Worm (Caenorhabditis elegans) whole organism, L4 larva: ENCODE results near the gene sre-30.
A peak's percentile ranks its signal among the peaks of the same experiment; 100 is the strongest.

Source experiments
- D1046.2 ChIP-seq: fragments of 200-800 bp; sonication (Bioruptor generic); IDR thresholded peaks from 2 replicates; pipeline ENCODE4 v1.3.6; 2022; ENCODE audit warnings: missing genetic modification characterization, missing compliant biosample characterization
- F44E2.7 ChIP-seq: fragments of 200-800 bp; sonication (Bioruptor generic); IDR thresholded peaks from 2 replicates; pipeline ENCODE4 v2.1.2; 2022; ENCODE audit warnings: missing genetic modification characterization, missing compliant biosample characterization
- F49E8.2 ChIP-seq: sonication (generic microtip); optimal IDR thresholded peaks from 2 replicates; lab custom pipeline; 2016; ENCODE audit warnings: missing compliant biosample characterization, mild to moderate bottlenecking, missing genetic modification characterization, borderline replicate concordance
- R02D3.7 ChIP-seq: fragments of 150-350 bp; sonication (generic microtip); optimal IDR thresholded peaks from 3 replicates; lab custom pipeline; 2014; ENCODE audit warnings: missing biosample characterization, missing genetic modification characterization
- ZK546.5 ChIP-seq, 2 experiments: sonication (generic microtip); optimal IDR thresholded peaks; 2 replicates each; lab custom pipeline; 2017; ENCODE audit warnings: missing biosample characterization in 2 of 2, missing genetic modification characterization in 2 of 2
- aha-1 ChIP-seq: fragments of 150-350 bp; peaks from one replicate; lab custom pipeline; 2014; ENCODE audit warnings: missing biosample characterization, missing genetic modification characterization
- arid-1 ChIP-seq: fragments of 200-800 bp; sonication (Bioruptor generic); conservative IDR thresholded peaks from 2 replicates; pipeline ENCODE4 v1.3.6; 2022; ENCODE audit warnings: missing genetic modification reagents, missing genetic modification characterization, missing compliant biosample characterization
- ceh-20 ChIP-seq: fragments of 200-800 bp; sonication (Bioruptor generic); IDR thresholded peaks from 2 replicates; pipeline ENCODE4 v1.3.6; 2022; ENCODE audit warnings: missing genetic modification reagents, missing genetic modification characterization, missing compliant biosample characterization
- ceh-32 ChIP-seq: sonication (generic microtip); optimal IDR thresholded peaks from 2 replicates; lab custom pipeline; 2016; ENCODE audit warnings: mild to moderate bottlenecking, missing genetic modification characterization, missing compliant biosample characterization; ENCODE audit not compliant: poor library complexity
- ceh-44 ChIP-seq: fragments of 200-800 bp; sonication (Bioruptor generic); IDR thresholded peaks from 2 replicates; pipeline ENCODE4 v1.3.6; 2022; ENCODE audit warnings: missing genetic modification reagents, missing genetic modification characterization, missing compliant biosample characterization
- ceh-82 ChIP-seq: sonication (generic microtip); optimal IDR thresholded peaks from 2 replicates; lab custom pipeline; 2017; ENCODE audit warnings: missing biosample characterization, missing genetic modification characterization
- ces-1 ChIP-seq: fragments of 150-350 bp; sonication (generic microtip); optimal IDR thresholded peaks from 4 replicates; lab custom pipeline; 2014; ENCODE audit warnings: missing biosample characterization, missing genetic modification reagents, missing genetic modification characterization
- cey-2 ChIP-seq: sonication (generic microtip); optimal IDR thresholded peaks from 3 replicates; lab custom pipeline; 2017; ENCODE audit warnings: missing genetic modification characterization, mild to moderate bottlenecking, missing compliant biosample characterization, antibody characterized with exemption, borderline replicate concordance; ENCODE audit not compliant: insufficient read depth
- dmd-9 ChIP-seq: fragments of 200-800 bp; sonication (Bioruptor generic); IDR thresholded peaks from 2 replicates; pipeline ENCODE4 v1.3.6; 2022; ENCODE audit warnings: missing genetic modification reagents, missing genetic modification characterization, missing compliant biosample characterization
- egl-43 ChIP-seq: fragments of 200-800 bp; sonication (Bioruptor generic); IDR thresholded peaks from 2 replicates; pipeline ENCODE4 v1.3.6; 2022; ENCODE audit warnings: missing genetic modification reagents, missing genetic modification characterization, missing compliant biosample characterization
- jun-1 ChIP-seq: fragments of 150-350 bp; optimal IDR thresholded peaks from 2 replicates; lab custom pipeline; 2014; ENCODE audit warnings: missing biosample characterization, missing genetic modification reagents, missing genetic modification characterization
- lim-7 ChIP-seq: fragments of 200-800 bp; sonication (Bioruptor generic); IDR thresholded peaks from 2 replicates; pipeline ENCODE4 v1.3.6; 2022; ENCODE audit warnings: missing genetic modification characterization, missing compliant biosample characterization
- mdt-29 ChIP-seq: fragments of 200-800 bp; sonication (Bioruptor generic); IDR thresholded peaks from 2 replicates; pipeline ENCODE4 v1.3.6; 2022; ENCODE audit warnings: missing genetic modification reagents, missing genetic modification characterization, missing compliant biosample characterization
- mep-1 ChIP-seq: fragments of 150-350 bp; sonication (generic microtip); optimal IDR thresholded peaks from 3 replicates; lab custom pipeline; 2014; ENCODE audit warnings: missing biosample characterization, missing genetic modification characterization
- nhr-10 ChIP-seq: fragments of 150-350 bp; optimal IDR thresholded peaks from 2 replicates; lab custom pipeline; 2014; ENCODE audit warnings: missing biosample characterization, missing genetic modification characterization
- nhr-25 ChIP-seq: sonication (generic microtip); optimal IDR thresholded peaks from 2 replicates; lab custom pipeline; 2017; ENCODE audit warnings: missing genetic modification characterization, mild to moderate bottlenecking, missing compliant biosample characterization, antibody characterized with exemption, moderate library complexity, borderline replicate concordance; ENCODE audit not compliant: insufficient read depth
- nhr-28 ChIP-seq: fragments of 150-350 bp; optimal IDR thresholded peaks from 2 replicates; lab custom pipeline; 2014; ENCODE audit warnings: missing biosample characterization, missing genetic modification characterization
- nhr-6 ChIP-seq: fragments of 150-350 bp; optimal IDR thresholded peaks from 2 replicates; lab custom pipeline; 2014; ENCODE audit warnings: missing biosample characterization, missing genetic modification characterization
- nhr-76 ChIP-seq: fragments of 150-350 bp; optimal IDR thresholded peaks from 2 replicates; lab custom pipeline; 2014; ENCODE audit warnings: missing biosample characterization, missing genetic modification characterization
- nhr-77 ChIP-seq: fragments of 150-350 bp; optimal IDR thresholded peaks from 2 replicates; lab custom pipeline; 2014; ENCODE audit warnings: missing biosample characterization, missing genetic modification characterization
- pqm-1 ChIP-seq: sonication (generic microtip); optimal IDR thresholded peaks from 2 replicates; lab custom pipeline; 2017; ENCODE audit warnings: missing biosample characterization, missing genetic modification characterization
- skn-1 ChIP-seq: fragments of 150-350 bp; optimal IDR thresholded peaks from 2 replicates; lab custom pipeline; 2014; ENCODE audit warnings: missing biosample characterization, missing genetic modification characterization
- snpc-1.2 ChIP-seq: fragments of 200-800 bp; sonication (Bioruptor generic); IDR thresholded peaks from 2 replicates; pipeline ENCODE4 v1.3.6; 2022; ENCODE audit warnings: missing genetic modification reagents, missing genetic modification characterization, missing compliant biosample characterization
- spr-1 ChIP-seq: sonication (generic microtip); optimal IDR thresholded peaks from 2 replicates; lab custom pipeline; 2016; ENCODE audit warnings: mild to moderate bottlenecking, missing genetic modification characterization, missing compliant biosample characterization
- tra-1 ChIP-seq: fragments of 200-800 bp; sonication (Bioruptor generic); IDR thresholded peaks from 2 replicates; pipeline ENCODE4 v1.3.6; 2022; ENCODE audit warnings: missing genetic modification reagents, missing genetic modification characterization, missing compliant biosample characterization
- unc-130 ChIP-seq: sonication (generic microtip); optimal IDR thresholded peaks from 2 replicates; lab custom pipeline; 2016; ENCODE audit warnings: missing genetic modification reagents, missing genetic modification characterization, missing compliant biosample characterization
- unc-39 ChIP-seq: sonication (generic microtip); optimal IDR thresholded peaks from 2 replicates; lab custom pipeline; 2017; ENCODE audit warnings: missing biosample characterization, missing genetic modification characterization
- zag-1 ChIP-seq: fragments of 150-350 bp; optimal IDR thresholded peaks from 2 replicates; lab custom pipeline; 2014; ENCODE audit warnings: missing biosample characterization, missing genetic modification characterization
- zfp-3 ChIP-seq: fragments of 200-800 bp; sonication (Bioruptor generic); conservative IDR thresholded peaks from 2 replicates; pipeline ENCODE4 v1.3.6; 2022; ENCODE audit warnings: missing genetic modification reagents, missing genetic modification characterization, missing compliant biosample characterization
- ztf-7 ChIP-seq: fragments of 150-350 bp; optimal IDR thresholded peaks from 2 replicates; lab custom pipeline; 2014; ENCODE audit warnings: missing biosample characterization, missing genetic modification characterization

Gene sre-30

DNA sequence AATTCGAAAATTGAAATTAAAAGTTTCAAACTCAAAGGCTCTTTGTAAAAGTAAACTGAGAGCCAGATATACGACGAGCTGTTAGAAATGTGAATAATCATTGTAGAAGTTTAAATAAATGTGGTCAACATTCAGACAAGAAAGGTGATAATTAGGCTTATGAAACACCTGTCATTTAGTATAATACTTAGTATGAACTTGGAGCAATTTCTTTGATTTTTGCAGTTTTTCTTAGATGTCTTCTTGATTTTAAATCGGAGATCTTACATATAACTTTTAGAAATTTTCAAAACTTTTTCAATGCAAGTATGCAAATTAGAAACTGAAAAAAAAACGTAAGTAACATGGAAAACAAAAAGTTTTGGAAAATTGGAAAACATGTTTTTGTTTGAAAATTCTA, at the start of gene sre-30:
Gene sre-30 (minus strand): TSS at position 101 of the 400 bp plus-strand sequence.
- TF ChIP-seq ceh-20 (GFP tag; lab: Robert Waterston, UW) (no peak), spr-1 (tag; lab: Kevin White, UChicago) (no peak), jun-1 (tag; lab: Kevin White, UChicago) (no peak), ZK546.5 (tag; optimal IDR thresholded peaks at IDR 0.05; lab: Kevin White, UChicago) (no peak), dmd-9 (GFP tag; lab: Robert Waterston, UW) (no peak), mdt-29 (GFP tag; lab: Robert Waterston, UW) (no peak), tra-1 (GFP tag; lab: Robert Waterston, UW) (no peak)

DNA sequence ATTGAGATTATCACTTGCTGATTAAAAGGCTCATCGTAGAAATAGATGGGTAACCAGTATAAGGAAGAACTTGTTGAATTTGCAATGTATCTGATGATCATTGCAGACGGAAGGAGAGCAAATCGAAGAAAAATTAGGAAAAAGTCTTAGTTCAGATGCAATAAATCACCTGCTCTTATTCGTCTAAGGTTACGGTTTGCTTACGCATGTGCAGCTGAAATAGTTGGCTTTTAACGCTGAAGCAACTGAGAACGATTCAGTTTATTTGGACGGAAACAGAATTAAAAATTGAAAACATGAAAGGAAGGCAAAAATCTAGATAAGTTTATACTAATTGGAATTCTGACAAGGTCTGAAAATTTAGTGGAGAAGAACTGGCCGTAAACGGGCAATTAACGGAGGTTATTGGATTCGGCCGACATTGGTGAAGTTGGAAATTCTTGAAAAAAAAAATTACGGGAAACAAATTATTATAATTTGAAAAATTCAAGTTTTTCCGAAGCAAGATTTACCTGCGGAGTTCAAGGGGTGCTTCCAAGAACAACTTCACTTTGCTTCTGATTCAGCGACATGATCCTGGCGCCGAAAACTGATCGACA, 46.6 kb upstream of the sre-30 start, which contains the start of the genes sre-35 and sre-33:
Gene sre-35 (minus strand): TSS at position 101 of the 599 bp plus-strand sequence.
Gene sre-33 (plus strand): TSS at position 549 of the 599 bp plus-strand sequence.
- TF ChIP-seq aha-1 (tag; lab: Kevin White, UChicago) (peak; percentile 81), R02D3.7 (no peak)

DNA sequence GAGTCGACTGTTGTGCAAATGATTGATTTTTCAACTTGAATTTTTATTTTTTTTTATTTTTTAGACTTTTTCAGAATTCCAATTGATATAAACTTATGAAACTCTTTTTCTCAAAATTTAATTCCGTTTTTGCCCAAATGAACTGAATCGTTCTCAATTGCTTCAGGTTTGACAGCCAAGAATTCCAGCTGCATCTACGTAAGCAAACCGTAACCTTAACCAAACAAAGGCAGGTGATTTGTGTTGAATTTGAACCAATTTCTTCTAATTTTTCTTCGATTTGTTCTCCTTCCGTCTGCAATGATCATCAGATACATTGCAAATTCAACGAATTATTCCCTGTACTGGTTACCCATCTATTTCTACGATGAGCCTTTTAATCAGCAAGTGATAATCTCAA, 43.6 kb upstream of the sre-30 start, which contains the start of gene sre-34:
Gene sre-34 (plus strand): TSS at position 301 of the 400 bp plus-strand sequence.
- TF ChIP-seq ceh-44 (GFP tag; lab: Robert Waterston, UW) = no peak
- TF ChIP-seq zag-1 (tag; lab: Kevin White, UChicago) = no peak
- TF ChIP-seq nhr-25 (tag; lab: Kevin White, UChicago) = no peak
- TF ChIP-seq ceh-32 (tag; lab: Kevin White, UChicago) = no peak
- no peak for TF ChIP-seq spr-1 (tag; lab: Kevin White, UChicago)
- no peak for TF ChIP-seq unc-39 (tag; lab: Kevin White, UChicago)
- TF ChIP-seq ztf-7 (tag; lab: Kevin White, UChicago) = no peak
- no peak for TF ChIP-seq pqm-1 (tag; lab: Kevin White, UChicago)
- no peak for TF ChIP-seq D1046.2 (GFP tag; lab: Robert Waterston, UW)
- no peak for TF ChIP-seq F44E2.7
- TF ChIP-seq mep-1 (tag; lab: Kevin White, UChicago) = no peak
- no peak for TF ChIP-seq egl-43 (GFP tag; lab: Robert Waterston, UW)
- no peak for TF ChIP-seq lim-7 (GFP tag; lab: Robert Waterston, UW)
- no peak for TF ChIP-seq snpc-1.2 (GFP tag; lab: Robert Waterston, UW)
- TF ChIP-seq nhr-28 = no peak
- TF ChIP-seq nhr-76 (tag; lab: Kevin White, UChicago) = no peak
- TF ChIP-seq unc-130 (GFP tag; lab: Kevin White, UChicago) = no peak

DNA sequence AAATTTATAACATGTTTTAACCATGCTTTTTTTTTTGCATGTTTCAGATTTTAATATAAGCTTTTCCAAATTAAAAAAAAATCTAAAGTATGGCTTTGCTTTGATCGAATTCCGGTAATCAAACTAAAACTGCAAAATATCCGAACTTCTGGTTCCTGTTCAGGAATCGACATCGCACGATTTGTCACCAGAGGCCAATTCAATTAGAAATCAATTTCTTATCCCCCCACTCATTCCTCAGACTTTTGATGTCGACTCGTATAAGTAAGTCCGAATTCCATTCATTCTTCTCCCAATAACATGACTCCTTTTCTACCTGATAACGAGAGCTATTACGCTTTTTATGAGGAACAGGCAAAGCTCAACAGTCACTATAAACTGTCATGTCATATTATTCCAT, 41.9 kb upstream of the sre-30 start, which contains the start of gene srh-27:
Gene srh-27 (plus strand): TSS at position 301 of the 400 bp plus-strand sequence.
- TF ChIP-seq ces-1 (no peak), arid-1 (GFP tag; lab: Robert Waterston, UW) (no peak), F49E8.2 (tag; lab: Kevin White, UChicago) (no peak), nhr-77 (tag; lab: Kevin White, UChicago) (no peak), nhr-10 (tag; lab: Kevin White, UChicago) (no peak), skn-1 (no peak), cey-2 (no peak), zfp-3 (GFP tag; lab: Robert Waterston, UW) (no peak), nhr-6 (no peak), ceh-82 (tag; lab: Kevin White, UChicago) (no peak)
